Worm (Caenorhabditis elegans) whole organism, L4 larva: Measurements from ENCODE around the gene tmem-132.
"Not testable (repeated sequence)": the region's sequence is repeated elsewhere in the genome, so short reads cannot be mapped to it uniquely, and the experiment has no call there.

Experiments
- F26F4.8 ChIP-seq: fragments of 200-800 bp; sonication (Bioruptor generic); conservative IDR thresholded peaks from 2 replicates; pipeline ENCODE4 v1.3.6; 2022; ENCODE audit warnings: missing genetic modification characterization, missing compliant biosample characterization
- T20F7.1 ChIP-seq: fragments of 200-800 bp; sonication (Bioruptor generic); optimal IDR thresholded peaks from 2 replicates; lab custom pipeline; 2018; ENCODE audit warnings: mild to moderate bottlenecking, missing genetic modification characterization, missing compliant biosample characterization
- Y105C5A.15 ChIP-seq: fragments of 200-800 bp; sonication (Bioruptor generic); IDR thresholded peaks from 2 replicates; pipeline ENCODE4 v1.3.6; 2022; ENCODE audit warnings: missing genetic modification characterization, missing compliant biosample characterization
- Y48G9A.11 ChIP-seq: fragments of 200-800 bp; sonication (Bioruptor generic); IDR thresholded peaks from 2 replicates; pipeline ENCODE4 v1.3.6; 2022; ENCODE audit warnings: missing genetic modification reagents, missing genetic modification characterization, missing compliant biosample characterization
- Y5F2A.4 ChIP-seq: fragments of 200-800 bp; sonication (Bioruptor generic); optimal IDR thresholded peaks from 2 replicates; lab custom pipeline; 2018; ENCODE audit warnings: mild to moderate bottlenecking, missing genetic modification characterization, missing compliant biosample characterization
- aly-2 ChIP-seq: sonication (generic microtip); optimal IDR thresholded peaks from 2 replicates; lab custom pipeline; 2018; ENCODE audit warnings: missing biosample characterization, missing genetic modification characterization
- arid-1 ChIP-seq: fragments of 200-800 bp; sonication (Bioruptor generic); conservative IDR thresholded peaks from 2 replicates; pipeline ENCODE4 v1.3.6; 2022; ENCODE audit warnings: missing genetic modification reagents, missing genetic modification characterization, missing compliant biosample characterization
- attf-4 ChIP-seq: sonication (generic microtip); optimal IDR thresholded peaks from 3 replicates; lab custom pipeline; 2017; ENCODE audit warnings: missing biosample characterization, missing genetic modification characterization
- ceh-20 ChIP-seq: fragments of 200-800 bp; sonication (Bioruptor generic); IDR thresholded peaks from 2 replicates; pipeline ENCODE4 v1.3.6; 2022; ENCODE audit warnings: missing genetic modification reagents, missing genetic modification characterization, missing compliant biosample characterization
- ceh-62 ChIP-seq: sonication (generic microtip); optimal IDR thresholded peaks from 2 replicates; lab custom pipeline; 2017; ENCODE audit warnings: missing biosample characterization, missing genetic modification characterization
- ceh-82 ChIP-seq: sonication (generic microtip); optimal IDR thresholded peaks from 2 replicates; lab custom pipeline; 2017; ENCODE audit warnings: missing biosample characterization, missing genetic modification characterization
- ces-1 ChIP-seq: fragments of 150-350 bp; sonication (generic microtip); optimal IDR thresholded peaks from 4 replicates; lab custom pipeline; 2014; ENCODE audit warnings: missing biosample characterization, missing genetic modification reagents, missing genetic modification characterization
- cey-2 ChIP-seq: sonication (generic microtip); optimal IDR thresholded peaks from 3 replicates; lab custom pipeline; 2017; ENCODE audit warnings: missing genetic modification characterization, mild to moderate bottlenecking, missing compliant biosample characterization, antibody characterized with exemption, borderline replicate concordance; ENCODE audit not compliant: insufficient read depth
- daf-12 ChIP-seq: fragments of 150-350 bp; optimal IDR thresholded peaks from 2 replicates; lab custom pipeline; 2014; ENCODE audit warnings: missing biosample characterization, missing genetic modification reagents, missing genetic modification characterization
- dmd-6 ChIP-seq: fragments of 200-800 bp; sonication (Bioruptor generic); IDR thresholded peaks from 2 replicates; pipeline ENCODE4 v1.3.6; 2022; ENCODE audit warnings: missing genetic modification reagents, missing genetic modification characterization, missing compliant biosample characterization
- dmd-8 ChIP-seq: fragments of 200-800 bp; sonication (Bioruptor generic); IDR thresholded peaks from 2 replicates; pipeline ENCODE4 v1.3.6; 2022; ENCODE audit warnings: missing genetic modification characterization, missing compliant biosample characterization
- dmd-9 ChIP-seq: fragments of 200-800 bp; sonication (Bioruptor generic); IDR thresholded peaks from 2 replicates; pipeline ENCODE4 v1.3.6; 2022; ENCODE audit warnings: missing genetic modification reagents, missing genetic modification characterization, missing compliant biosample characterization
- duxl-1 ChIP-seq: sonication (generic microtip); optimal IDR thresholded peaks from 2 replicates; lab custom pipeline; 2016; ENCODE audit warnings: mild to moderate bottlenecking, missing genetic modification characterization, moderate library complexity, missing compliant biosample characterization; ENCODE audit not compliant: poor library complexity
- dve-1 ChIP-seq: sonication (generic microtip); optimal IDR thresholded peaks from 2 replicates; lab custom pipeline; 2017; ENCODE audit warnings: antibody characterized with exemption, mild to moderate bottlenecking, missing genetic modification characterization, missing compliant biosample characterization; ENCODE audit not compliant: insufficient read depth
- hif-1 ChIP-seq, 2 experiments: sonication (generic microtip); optimal IDR thresholded peaks; 2 replicates each; lab custom pipeline; 2016 to 2017; ENCODE audit warnings: missing compliant biosample characterization in 2 of 2, missing genetic modification characterization in 2 of 2, missing genetic modification reagents in 2 of 2, missing genotype in 2 of 2, mild to moderate bottlenecking in 1 of 2
- hlh-30 ChIP-seq: sonication (generic microtip); optimal IDR thresholded peaks from 2 replicates; lab custom pipeline; 2017; ENCODE audit warnings: antibody characterized with exemption, mild to moderate bottlenecking, missing genetic modification characterization, missing compliant biosample characterization; ENCODE audit not compliant: insufficient read depth
- hmg-1.1 ChIP-seq: fragments of 200-800 bp; sonication (Bioruptor generic); IDR thresholded peaks from 2 replicates; pipeline ENCODE4 v1.3.6; 2022; ENCODE audit warnings: missing genetic modification reagents, missing genetic modification characterization, missing compliant biosample characterization
- jun-1 ChIP-seq: fragments of 150-350 bp; optimal IDR thresholded peaks from 2 replicates; lab custom pipeline; 2014; ENCODE audit warnings: missing biosample characterization, missing genetic modification reagents, missing genetic modification characterization
- lim-7 ChIP-seq: fragments of 200-800 bp; sonication (Bioruptor generic); IDR thresholded peaks from 2 replicates; pipeline ENCODE4 v1.3.6; 2022; ENCODE audit warnings: missing genetic modification characterization, missing compliant biosample characterization
- lin-13 ChIP-seq: fragments of 150-350 bp; optimal IDR thresholded peaks from 2 replicates; lab custom pipeline; 2014; ENCODE audit warnings: missing biosample characterization, missing genetic modification reagents, missing genetic modification characterization
- lin-29 ChIP-seq: fragments of 200-800 bp; sonication (Bioruptor generic); IDR thresholded peaks from 2 replicates; pipeline ENCODE4 v1.3.6; 2022; ENCODE audit warnings: missing genetic modification reagents, missing genetic modification characterization, missing compliant biosample characterization
- lin-38 ChIP-seq: fragments of 200-800 bp; sonication (Bioruptor generic); IDR thresholded peaks from 2 replicates; pipeline ENCODE4 v1.3.6; 2022; ENCODE audit warnings: missing genetic modification reagents, missing genetic modification characterization, missing compliant biosample characterization
- lin-39 ChIP-seq: fragments of 150-350 bp; optimal IDR thresholded peaks from 2 replicates; lab custom pipeline; 2014; ENCODE audit warnings: missing biosample characterization, missing genetic modification reagents, missing genetic modification characterization
- lsy-2 ChIP-seq, 2 experiments: fragments of 150-350 bp in 1 of 2; sonication (generic microtip) in 1 of 2; optimal IDR thresholded peaks; 2 replicates each; lab custom pipeline; 2014 to 2017; ENCODE audit warnings: missing biosample characterization in 2 of 2, missing genetic modification characterization in 2 of 2
- mes-2 ChIP-seq: sonication (generic microtip); optimal IDR thresholded peaks from 2 replicates; lab custom pipeline; 2016; ENCODE audit warnings: missing genotype, mild to moderate bottlenecking, missing genetic modification characterization, missing compliant biosample characterization; ENCODE audit not compliant: poor library complexity, severe bottlenecking
- mxl-2 ChIP-seq: fragments of 200-800 bp; sonication (Bioruptor generic); conservative IDR thresholded peaks from 2 replicates; pipeline ENCODE4 v1.3.6; 2022; ENCODE audit warnings: missing genetic modification reagents, missing genetic modification characterization, missing compliant biosample characterization
- mxl-3 ChIP-seq: fragments of 200-800 bp; sonication (Bioruptor generic); optimal IDR thresholded peaks from 2 replicates; lab custom pipeline; 2018; ENCODE audit warnings: mild to moderate bottlenecking, missing genetic modification characterization, missing compliant biosample characterization
- nhr-42 ChIP-seq: fragments of 200-800 bp; sonication (Bioruptor generic); IDR thresholded peaks from 2 replicates; pipeline ENCODE4 v1.3.6; 2022; ENCODE audit warnings: missing genetic modification characterization, missing compliant biosample characterization
- php-3 ChIP-seq: fragments of 200-800 bp; sonication (Bioruptor generic); IDR thresholded peaks from 2 replicates; pipeline ENCODE4 v1.3.6; 2022; ENCODE audit warnings: missing genetic modification reagents, missing genetic modification characterization, missing compliant biosample characterization
- set-16 ChIP-seq: fragments of 200-800 bp; sonication (Bioruptor generic); IDR thresholded peaks from 2 replicates; pipeline ENCODE4 v1.3.6; 2022; ENCODE audit warnings: missing genetic modification reagents, missing genetic modification characterization, missing compliant biosample characterization
- snpc-1.2 ChIP-seq: fragments of 200-800 bp; sonication (Bioruptor generic); IDR thresholded peaks from 2 replicates; pipeline ENCODE4 v1.3.6; 2022; ENCODE audit warnings: missing genetic modification reagents, missing genetic modification characterization, missing compliant biosample characterization
- spr-3 ChIP-seq: fragments of 200-800 bp; sonication (Bioruptor generic); optimal IDR thresholded peaks from 2 replicates; lab custom pipeline; 2018; ENCODE audit warnings: mild to moderate bottlenecking, missing genetic modification characterization, missing compliant biosample characterization
- tag-97 ChIP-seq: fragments of 200-800 bp; sonication (Bioruptor generic); IDR thresholded peaks from 2 replicates; pipeline ENCODE4 v1.3.6; 2022; ENCODE audit warnings: missing genetic modification characterization, missing compliant biosample characterization
- tra-1 ChIP-seq: fragments of 200-800 bp; sonication (Bioruptor generic); IDR thresholded peaks from 2 replicates; pipeline ENCODE4 v1.3.6; 2022; ENCODE audit warnings: missing genetic modification reagents, missing genetic modification characterization, missing compliant biosample characterization
- unc-62 ChIP-seq, 3 experiments: fragments of 150-350 bp in 1 of 3; sonication (generic microtip); optimal IDR thresholded peaks in 2 of 3; peaks in 1 of 3; 1 replicate in 1 of 3; 2 replicates in 2 of 3; lab custom pipeline; 2014 to 2017; ENCODE audit warnings: missing biosample characterization in 3 of 3, missing genetic modification characterization in 3 of 3, missing genetic modification reagents in 3 of 3, missing genotype in 1 of 3
- vab-7 ChIP-seq: fragments of 200-800 bp; sonication (Bioruptor generic); IDR thresholded peaks from 2 replicates; pipeline ENCODE4 v1.3.6; 2022; ENCODE audit warnings: missing genetic modification reagents, missing genetic modification characterization, missing compliant biosample characterization

Gene tmem-132

ce11 chrIII:2711527-2711926 lies 4.9 kb downstream of the tmem-132 start (continued):
- TF ChIP-seq F26F4.8: 0 out of 2 replicates have a peak, but pooled peaks have one; percentile 50
- no peak for TF ChIP-seq aly-2
- peak; percentile 22 for TF ChIP-seq lin-13
- no peak for TF ChIP-seq mxl-2
- peak; percentile 76 for TF ChIP-seq lim-7 (GFP tag; lab: Robert Waterston, UW)
- peak; percentile 51; the same call in 1 of the 2 replicates for TF ChIP-seq snpc-1.2 (GFP tag; lab: Robert Waterston, UW)

DNA sequence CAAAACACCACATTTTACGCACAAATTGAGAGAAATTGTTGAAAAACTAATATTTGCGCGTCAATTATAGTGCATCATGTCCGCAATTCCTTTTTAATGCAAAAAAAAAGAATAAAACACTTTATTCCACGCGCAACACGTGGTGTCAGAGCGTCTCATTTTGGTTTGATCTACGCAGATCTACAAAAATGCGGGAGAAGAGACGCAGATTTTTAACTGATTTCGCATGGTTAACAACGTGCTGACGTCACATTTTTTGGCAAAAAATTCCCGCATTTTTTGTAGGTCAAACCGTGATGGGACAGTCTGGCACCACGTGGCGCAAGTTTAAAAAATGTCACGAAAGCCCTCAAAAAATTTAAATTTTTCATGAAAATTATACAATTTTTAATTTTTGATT lies 6.2 kb downstream of the tmem-132 start:
- TF ChIP-seq unc-62 (GFP tag; optimal IDR thresholded peaks at IDR 0.05 in 1 of 2; lab: Kevin White, UChicago) (peak in 1 of 2 experiments; percentile 66), unc-62 (tag; optimal IDR thresholded peaks at IDR 0.05; lab: Kevin White, UChicago) (no peak), set-16 (GFP tag; lab: Robert Waterston, UW) (no peak), dmd-9 (GFP tag; lab: Robert Waterston, UW) (no peak)

- no peak for TF ChIP-seq tra-1 (GFP tag; lab: Robert Waterston, UW)
- no peak for TF ChIP-seq ceh-62 (tag; lab: Kevin White, UChicago)
- no peak for TF ChIP-seq vab-7 (GFP tag; lab: Robert Waterston, UW)
- TF ChIP-seq php-3 (GFP tag; lab: Robert Waterston, UW): no peak
- TF ChIP-seq lsy-2 (tag; optimal IDR thresholded peaks at IDR 0.05; lab: Kevin White, UChicago): no peak
- no peak for TF ChIP-seq hif-1 (tag; optimal IDR thresholded peaks at IDR 0.05; lab: Kevin White, UChicago)
- no peak for TF ChIP-seq dmd-8 (GFP tag; lab: Robert Waterston, UW)
- TF ChIP-seq Y48G9A.11 (GFP tag; lab: Robert Waterston, UW): no peak
- no peak for TF ChIP-seq ceh-20 (GFP tag; lab: Robert Waterston, UW)
- TF ChIP-seq jun-1 (tag; lab: Kevin White, UChicago): no peak
- no peak for TF ChIP-seq arid-1
- TF ChIP-seq mes-2 (tag; lab: Kevin White, UChicago): no peak
- no peak for TF ChIP-seq mxl-3 (GFP tag; lab: Kevin White, UChicago)
- no peak for TF ChIP-seq ces-1
- TF ChIP-seq attf-4 (tag; lab: Kevin White, UChicago): no peak
- no peak for TF ChIP-seq hmg-1.1 (GFP tag; lab: Robert Waterston, UW)
- TF ChIP-seq Y5F2A.4 (GFP tag; lab: Kevin White, UChicago): no peak
- TF ChIP-seq hlh-30 (tag; lab: Kevin White, UChicago): no peak
Observed at ce11 chrIII:2700637-2701036, 15.8 kb downstream of the tmem-132 start, which contains the start of gene set-27. set-27 (plus strand) TSS chrIII:2700937.

DNA sequence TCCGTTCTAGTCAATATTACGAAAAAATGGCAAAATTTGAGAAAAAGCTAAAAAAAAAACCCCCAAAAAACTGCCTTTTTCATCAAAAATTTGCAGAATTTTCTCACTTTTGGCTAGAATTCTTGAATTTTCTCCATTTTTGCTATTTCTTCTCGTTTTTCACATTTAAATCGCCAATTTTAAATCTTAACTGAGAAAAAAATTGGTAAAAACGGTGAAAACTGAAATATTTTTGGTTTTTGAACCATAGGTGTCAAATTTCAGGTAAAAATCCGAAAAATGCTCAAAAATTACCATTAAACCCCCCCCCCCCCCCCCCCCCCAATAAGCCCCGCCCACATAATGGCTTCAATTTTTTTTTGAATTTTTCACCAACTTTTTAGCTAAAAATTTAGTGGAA lies 17.1 kb downstream of the tmem-132 start, which contains the start of gene cox-6B:
TSS of gene cox-6B (plus strand) at position 301 of the 400 bp plus-strand sequence.
- not testable (repeated sequence) for TF ChIP-seq spr-3 (GFP tag; lab: Kevin White, UChicago); hif-1 (tag; optimal IDR thresholded peaks at IDR 0.05; lab: Kevin White, UChicago); duxl-1 (tag; lab: Kevin White, UChicago)

DNA sequence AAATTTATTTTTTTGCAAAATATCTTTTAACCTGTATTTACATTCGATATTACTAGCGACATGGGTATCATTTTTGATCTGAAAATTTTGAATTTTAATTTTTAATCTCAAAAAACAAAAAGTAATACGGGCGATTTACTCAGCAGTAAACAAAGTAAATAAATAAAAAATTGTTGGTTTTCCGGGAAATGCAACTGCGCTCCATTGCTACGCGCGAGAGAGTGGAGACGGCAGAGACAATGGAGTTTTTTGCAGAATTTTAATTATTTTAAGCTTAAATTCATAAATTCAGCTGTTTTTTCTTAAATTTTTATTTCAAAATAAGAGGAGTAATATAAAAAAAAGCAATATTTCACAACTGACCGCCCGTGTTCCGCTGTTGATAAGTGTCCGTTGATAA lies 17.7 kb downstream of the tmem-132 start, which contains the start of gene slc-30A9:
TSS of gene slc-30A9 (minus strand) at position 78 of the 400 bp plus-strand sequence.
- no peak for TF ChIP-seq hif-1 (tag; optimal IDR thresholded peaks at IDR 0.05; lab: Kevin White, UChicago)
- TF ChIP-seq lin-29 (GFP tag; lab: Robert Waterston, UW): no peak
- TF ChIP-seq ceh-82 (tag; lab: Kevin White, UChicago): no peak
- TF ChIP-seq lin-38 (GFP tag; lab: Robert Waterston, UW): peak; percentile 94
- no peak for TF ChIP-seq nhr-42 (GFP tag; lab: Robert Waterston, UW)
- TF ChIP-seq T20F7.1 (GFP tag; lab: Kevin White, UChicago): no peak
- peak in 1 of 2 experiments; percentile 5 for TF ChIP-seq unc-62 (GFP tag; optimal IDR thresholded peaks at IDR 0.05 in 1 of 2; lab: Kevin White, UChicago)
- TF ChIP-seq unc-62 (tag; optimal IDR thresholded peaks at IDR 0.05; lab: Kevin White, UChicago): no peak
- no peak for TF ChIP-seq F26F4.8
- TF ChIP-seq dmd-6 (GFP tag; lab: Robert Waterston, UW): no peak
- no peak for TF ChIP-seq mxl-2
- peak in 1 of 2 experiments; percentile 59 for TF ChIP-seq lsy-2 (tag; optimal IDR thresholded peaks at IDR 0.05; lab: Kevin White, UChicago)
- no peak for TF ChIP-seq cey-2 (tag; lab: Kevin White, UChicago)
- no peak for TF ChIP-seq aly-2
- TF ChIP-seq daf-12 (tag; lab: Kevin White, UChicago): no peak
- no peak for TF ChIP-seq dve-1
- no peak for TF ChIP-seq lin-39 (tag; lab: Kevin White, UChicago)
- TF ChIP-seq Y105C5A.15 (GFP tag; lab: Robert Waterston, UW): no peak
- no peak for TF ChIP-seq tag-97
- TF ChIP-seq dmd-8 (GFP tag; lab: Robert Waterston, UW): no peak
